3 fruit fly cellular contexts compared by ENCODE assay signal in the genomic region with DNA sequence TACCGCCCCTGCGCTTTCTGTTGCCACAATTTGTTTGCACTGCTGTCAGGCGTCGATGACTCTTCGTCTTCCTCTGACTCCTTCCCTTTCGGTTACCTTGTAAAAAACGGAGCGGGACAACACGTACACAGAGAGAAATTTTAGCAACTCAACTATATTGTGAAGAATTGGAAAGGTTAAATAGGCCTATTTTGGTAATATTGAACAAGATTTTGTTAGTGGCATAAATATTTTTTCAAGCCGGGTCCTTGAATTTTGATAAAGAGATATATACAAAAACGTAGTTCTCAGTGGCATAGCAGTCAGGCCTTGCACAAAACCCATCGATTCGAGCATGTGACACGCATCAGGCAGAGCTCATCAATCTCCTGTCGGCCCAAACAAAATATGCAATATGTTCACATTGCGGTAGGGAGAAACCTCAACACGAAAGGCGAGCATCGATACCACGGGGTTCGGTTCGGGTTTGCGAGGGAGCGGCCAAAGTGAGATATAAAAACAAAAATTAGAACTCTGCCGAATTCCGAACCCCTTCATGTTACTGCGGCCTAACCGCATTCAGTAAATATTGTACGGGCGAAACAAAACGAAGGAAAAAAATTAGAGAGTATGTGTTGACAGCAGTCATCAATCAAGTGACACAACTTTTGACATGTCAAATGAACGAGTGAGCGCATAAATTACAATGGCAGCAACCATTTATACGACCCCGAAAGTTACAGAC.
TF ChIP-seq lines count a peak whose summit lies in the region.

No protein-coding gene starts in this region.

TF ChIP-seq in whole organism, embryonic, 481 proteins besides CTCF, POLR2A, EP300 and RAD21 (continued from another document and continues in another):
- TF ChIP-seq disco-r (GFP tag; optimal IDR thresholded peaks at IDR 0.05; lab: Kevin White, UChicago) (peak; percentile 66), cg (GFP tag; optimal IDR thresholded peaks at IDR 0.05; lab: Kevin White, UChicago) (no peak), crc (GFP tag; optimal IDR thresholded peaks at IDR 0.05; lab: Kevin White, UChicago) (peak; percentile 75), CG30403 (GFP tag; optimal IDR thresholded peaks at IDR 0.05; lab: Kevin White, UChicago) (peak; percentile 69), Atf6 (GFP tag; IDR thresholded peaks at IDR 0.05; lab: Robert Waterston, UW) (0 out of 2 replicates have a peak, but pooled peaks have one; percentile 32), CG42726 (GFP tag; IDR thresholded peaks at IDR 0.05; lab: Robert Waterston, UW; ENCODE audit: partially characterized antibody) (no peak), Fer3 (tag; optimal IDR thresholded peaks at IDR 0.05; lab: Kevin White, UChicago) (peak; percentile 54), CG5953 (GFP tag; IDR thresholded peaks at IDR 0.05; lab: Robert Waterston, UW) (0 out of 2 replicates have a peak, but pooled peaks have one; percentile 9), pho (GFP tag; optimal IDR thresholded peaks at IDR 0.05; lab: Kevin White, UChicago) (peak; percentile 45), CG17802 (tag; optimal IDR thresholded peaks at IDR 0.05; lab: Kevin White, UChicago) (peak; percentile 34), dmrt99B (tag; optimal IDR thresholded peaks at IDR 0.05; lab: Kevin White, UChicago) (peak; percentile 63), CG4820 (GFP tag; optimal IDR thresholded peaks at IDR 0.05; lab: Kevin White, UChicago) (peak; percentile 78), CG11456 (GFP tag; IDR thresholded peaks at IDR 0.05; lab: Robert Waterston, UW) (0 out of 3 replicates have a peak, but pooled peaks have one; percentile 61), nerfin-2 (GFP tag; IDR thresholded peaks at IDR 0.05; lab: Robert Waterston, UW; ENCODE audit: partially characterized antibody) (no peak), jing (GFP tag; optimal IDR thresholded peaks at IDR 0.05; lab: Kevin White, UChicago) (peak; percentile 59), Hsf (GFP tag; optimal IDR thresholded peaks at IDR 0.05; lab: Kevin White, UChicago) (peak; percentile 66), CG1529 (GFP tag; optimal IDR thresholded peaks at IDR 0.05; lab: Kevin White, UChicago) (peak; percentile 30), HHEX (GFP tag; optimal IDR thresholded peaks at IDR 0.05; lab: Kevin White, UChicago) (peak; percentile 64), twi (tag; optimal IDR thresholded peaks at IDR 0.05; lab: Kevin White, UChicago) (peak; percentile 92), pan (optimal IDR thresholded peaks at IDR 0.05; lab: Kevin White, UChicago) (no peak), pan (GFP tag; optimal IDR thresholded peaks at IDR 0.05 in 1 of 2, IDR thresholded peaks at IDR 0.05 in 1 of 2) (peak in 1 of 2 experiments; percentile 70), zen (tag; optimal IDR thresholded peaks at IDR 0.05; lab: Kevin White, UChicago) (peak; percentile 92), CG13775 (GFP tag; optimal IDR thresholded peaks at IDR 0.05; lab: Kevin White, UChicago) (peak; percentile 68), Gsc (GFP tag; IDR thresholded peaks at IDR 0.05; lab: Robert Waterston, UW) (peak; percentile 68), CG17385 (GFP tag; optimal IDR thresholded peaks at IDR 0.05; lab: Kevin White, UChicago) (peak; percentile 28), kah (GFP tag; optimal IDR thresholded peaks at IDR 0.05; lab: Kevin White, UChicago) (peak; percentile 38), CG10267 (tag; optimal IDR thresholded peaks at IDR 0.05; lab: Kevin White, UChicago) (peak; percentile 76), Dbx (GFP tag; IDR thresholded peaks at IDR 0.05; lab: Robert Waterston, UW) (0 out of 3 replicates have a peak, but pooled peaks have one; percentile 40), CG15696 (tag; optimal IDR thresholded peaks at IDR 0.05; lab: Kevin White, UChicago) (peak; percentile 95), D (optimal IDR thresholded peaks at IDR 0.05; lab: Kevin White, UChicago) (no peak), D (GFP tag; optimal IDR thresholded peaks at IDR 0.05; lab: Kevin White, UChicago) (peak; percentile 63), stwl (tag; optimal IDR thresholded peaks at IDR 0.05; lab: Kevin White, UChicago) (peak; percentile 58), NC2β (GFP tag; optimal IDR thresholded peaks at IDR 0.05; lab: Kevin White, UChicago) (peak; percentile 47), E2f2 (GFP tag; IDR thresholded peaks at IDR 0.05; lab: Robert Waterston, UW) (peak; percentile 14; the same call in 1 of the 2 replicates), wor (GFP tag; IDR thresholded peaks at IDR 0.05; lab: Robert Waterston, UW) (0 out of 2 replicates have a peak, but pooled peaks have one; percentile 25), CG1603 (tag; optimal IDR thresholded peaks at IDR 0.05; lab: Kevin White, UChicago) (peak; percentile 82), Fer2 (tag; optimal IDR thresholded peaks at IDR 0.05; lab: Kevin White, UChicago) (no peak), zf30C (GFP tag; optimal IDR thresholded peaks at IDR 0.05; lab: Kevin White, UChicago) (peak; percentile 83)

TF ChIP-seq in whole organism, prepupa, 60 proteins besides CTCF, POLR2A, EP300 and RAD21 (continued from another document):
- TF ChIP-seq fd59A (GFP tag; optimal IDR thresholded peaks at IDR 0.05; lab: Kevin White, UChicago) (peak; percentile 67), CG16779 (tag; optimal IDR thresholded peaks at IDR 0.05; lab: Kevin White, UChicago) (peak; percentile 64), Ets96B (tag; optimal IDR thresholded peaks at IDR 0.05; lab: Kevin White, UChicago) (peak; percentile 88), Eip75B (GFP tag; optimal IDR thresholded peaks at IDR 0.05; lab: Kevin White, UChicago) (peak; percentile 85), Gug (GFP tag; IDR thresholded peaks at IDR 0.05; lab: Robert Waterston, UW) (peak; percentile 48; the same call in 1 of the 2 replicates), Ets21C (GFP tag; optimal IDR thresholded peaks at IDR 0.05; lab: Kevin White, UChicago) (peak; percentile 81), OdsH (GFP tag; optimal IDR thresholded peaks at IDR 0.05; lab: Kevin White, UChicago) (peak; percentile 85), topi (GFP tag; optimal IDR thresholded peaks at IDR 0.05; lab: Kevin White, UChicago) (peak; percentile 92), CG11762 (GFP tag; optimal IDR thresholded peaks at IDR 0.05; lab: Kevin White, UChicago; ENCODE audit: insufficient read depth) (peak; percentile 73), fkh (GFP tag; optimal IDR thresholded peaks at IDR 0.05; lab: Kevin White, UChicago) (peak; percentile 12), CG10669 (GFP tag; optimal IDR thresholded peaks at IDR 0.05; lab: Kevin White, UChicago) (peak; percentile 87), dac (GFP tag; optimal IDR thresholded peaks at IDR 0.05; lab: Kevin White, UChicago) (no peak), Hr38 (GFP tag; optimal IDR thresholded peaks at IDR 0.05; lab: Kevin White, UChicago) (no peak), CG34406 (GFP tag; optimal IDR thresholded peaks at IDR 0.05; lab: Kevin White, UChicago) (peak; percentile 78), CG11902 (GFP tag; optimal IDR thresholded peaks at IDR 0.05; lab: Kevin White, UChicago) (peak; percentile 79), CG7368 (GFP tag; optimal IDR thresholded peaks at IDR 0.05; lab: Kevin White, UChicago) (peak; percentile 80), ss (GFP tag; optimal IDR thresholded peaks at IDR 0.05; lab: Kevin White, UChicago) (peak; percentile 86 to 89), CG15336 (GFP tag; IDR thresholded peaks at IDR 0.05; lab: Robert Waterston, UW) (peak; percentile 35), CG6854 (GFP tag; optimal IDR thresholded peaks at IDR 0.05; lab: Kevin White, UChicago) (peak; percentile 76), CG8119 (GFP tag; IDR thresholded peaks at IDR 0.05; lab: Robert Waterston, UW) (no peak), CG4318 (GFP tag; optimal IDR thresholded peaks at IDR 0.05; lab: Kevin White, UChicago) (no peak), CG6808 (GFP tag; optimal IDR thresholded peaks at IDR 0.05; lab: Kevin White, UChicago) (peak; percentile 87), Sox102F (GFP tag; optimal IDR thresholded peaks at IDR 0.05; lab: Kevin White, UChicago) (peak; percentile 87), fd85E (GFP tag; optimal IDR thresholded peaks at IDR 0.05; lab: Kevin White, UChicago) (peak; percentile 45), spab (GFP tag; optimal IDR thresholded peaks at IDR 0.05; lab: Kevin White, UChicago) (peak; percentile 84), CG11294 (GFP tag; IDR thresholded peaks at IDR 0.05; lab: Robert Waterston, UW) (no peak), CG3032 (tag; optimal IDR thresholded peaks at IDR 0.05; lab: Kevin White, UChicago) (peak; percentile 89), Blimp-1 (GFP tag; optimal IDR thresholded peaks at IDR 0.05; lab: Kevin White, UChicago) (peak; percentile 71), Eip78C (GFP tag; lab: Kevin White, UChicago) (peak; percentile 97), CG3919 (GFP tag; optimal IDR thresholded peaks at IDR 0.05; lab: Kevin White, UChicago) (peak; percentile 89), salr (GFP tag; optimal IDR thresholded peaks at IDR 0.05; lab: Kevin White, UChicago) (no peak), Smox (GFP tag; optimal IDR thresholded peaks at IDR 0.05; lab: Kevin White, UChicago) (peak; percentile 84), CG8319 (GFP tag; optimal IDR thresholded peaks at IDR 0.05; lab: Kevin White, UChicago) (peak; percentile 84), CG31627 (GFP tag; optimal IDR thresholded peaks at IDR 0.05; lab: Kevin White, UChicago) (peak; percentile 86), net (GFP tag; optimal IDR thresholded peaks at IDR 0.05; lab: Kevin White, UChicago) (peak; percentile 53), CG6792 (GFP tag; optimal IDR thresholded peaks at IDR 0.05; lab: Kevin White, UChicago) (peak; percentile 81), CG6276 (GFP tag; optimal IDR thresholded peaks at IDR 0.05; lab: Kevin White, UChicago) (peak; percentile 43), Sox14 (GFP tag; optimal IDR thresholded peaks at IDR 0.05; lab: Kevin White, UChicago) (peak; percentile 81), Met (GFP tag; optimal IDR thresholded peaks at IDR 0.05; lab: Kevin White, UChicago) (peak; percentile 93)

TF ChIP-seq in whole organism, wandering third instar larva, 38 proteins besides CTCF, POLR2A, EP300 and RAD21 (continued from another document):
- TF ChIP-seq Rel (GFP tag; optimal IDR thresholded peaks at IDR 0.05; lab: Kevin White, UChicago), result peak; percentile 77
- TF ChIP-seq Rel (tag; optimal IDR thresholded peaks at IDR 0.05; lab: Kevin White, UChicago), result peak; percentile 44
- TF ChIP-seq h (GFP tag; optimal IDR thresholded peaks at IDR 0.05; lab: Kevin White, UChicago), result peak; percentile 96
- no peak for TF ChIP-seq Abd-B (GFP tag; optimal IDR thresholded peaks at IDR 0.05; lab: Kevin White, UChicago)
- peak; percentile 83 for TF ChIP-seq Jra (GFP tag; optimal IDR thresholded peaks at IDR 0.05; lab: Kevin White, UChicago)
